Fruit fly (Drosophila melanogaster): Measurements from ENCODE around the gene CG3473.

CG3473 gene

DNA sequence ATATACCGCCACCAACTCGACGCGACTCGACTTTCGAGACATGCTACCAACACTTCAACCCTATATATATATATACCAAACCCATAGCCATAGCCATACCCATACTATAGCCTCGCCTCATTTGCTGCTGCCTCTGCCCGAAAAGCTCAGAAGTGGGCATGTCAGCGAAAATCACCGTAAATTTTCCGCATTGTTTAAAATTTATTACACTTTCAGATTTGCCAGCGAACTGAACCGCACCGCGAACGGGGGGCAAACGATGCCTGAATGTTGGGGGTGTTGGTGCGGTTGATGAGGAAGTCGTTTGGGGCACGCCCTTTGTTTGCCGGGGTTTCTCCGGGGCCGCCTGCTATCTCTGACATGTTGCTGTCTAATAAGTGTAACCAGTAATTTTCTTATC is 39.3 kb downstream of the CG3473 start, which contains the start of gene CG33648 (continued):
- TF ChIP-seq Hr78 (GFP tag; optimal IDR thresholded peaks at IDR 0.05) (peak in 1 of 2 experiments; percentile 39), CG13894 (tag; optimal IDR thresholded peaks at IDR 0.05) (peak; percentile 90), crol (GFP tag; IDR thresholded peaks at IDR 0.05) (peak; percentile 50; the same call in 1 of the 2 replicates), NfI (GFP tag; optimal IDR thresholded peaks at IDR 0.05) (no peak), fd3F (GFP tag; optimal IDR thresholded peaks at IDR 0.05) (no peak), sug (tag; optimal IDR thresholded peaks at IDR 0.05) (peak; percentile 45), abd-A (tag; optimal IDR thresholded peaks at IDR 0.05) (peak; percentile 69), pan (optimal IDR thresholded peaks at IDR 0.05) (no peak), pan (GFP tag; optimal IDR thresholded peaks at IDR 0.05 in 1 of 2, IDR thresholded peaks at IDR 0.05 in 1 of 2) (peak in 1 of 2 experiments; percentile 22), Atf6 (GFP tag; IDR thresholded peaks at IDR 0.05) (0 out of 2 replicates have a peak, but pooled peaks have one; percentile 25), ems (GFP tag; optimal IDR thresholded peaks at IDR 0.05) (no peak), lov (optimal IDR thresholded peaks at IDR 0.05) (no peak), lov (GFP tag; IDR thresholded peaks at IDR 0.05) (0 out of 3 replicates have a peak, but pooled peaks have one; percentile 27), CkIIα-i1 (GFP tag; IDR thresholded peaks at IDR 0.05) (no peak), sd (tag; optimal IDR thresholded peaks at IDR 0.05) (peak; percentile 44), dysf (GFP tag; IDR thresholded peaks at IDR 0.05) (0 out of 3 replicates have a peak, but pooled peaks have one; percentile 20), slp2 (GFP tag; optimal IDR thresholded peaks at IDR 0.05) (no peak), CG5180 (GFP tag; optimal IDR thresholded peaks at IDR 0.05) (no peak), sens (GFP tag) (peak; percentile 48), sob (GFP tag; IDR thresholded peaks at IDR 0.05) (0 out of 2 replicates have a peak, but pooled peaks have one; percentile 25), CG5953 (GFP tag; IDR thresholded peaks at IDR 0.05) (0 out of 2 replicates have a peak, but pooled peaks have one; percentile 38)

DNA sequence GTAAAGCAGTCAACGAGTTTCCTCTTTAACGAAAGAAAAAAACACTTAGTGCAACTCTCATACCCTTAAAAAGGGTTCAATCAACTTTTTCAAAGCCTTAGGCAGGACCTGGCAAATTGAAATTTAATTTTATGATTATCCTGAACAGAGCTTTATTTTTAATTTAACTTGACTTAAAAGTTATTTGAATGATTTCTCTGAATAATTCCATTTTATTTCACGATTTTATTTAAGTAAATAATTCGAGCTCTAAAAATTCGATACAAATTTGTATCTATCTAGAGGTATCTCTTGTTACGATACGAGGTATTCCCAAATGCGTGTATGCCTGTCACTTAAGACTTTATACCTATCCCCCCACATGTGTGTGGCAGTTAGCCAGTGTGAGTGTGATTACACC is 39.8 kb downstream of the CG3473 start:
- TF ChIP-seq Dref (GFP tag; IDR thresholded peaks at IDR 0.05) (no peak), sima (GFP tag; optimal IDR thresholded peaks at IDR 0.05) (no peak), D19A (tag; optimal IDR thresholded peaks at IDR 0.05) (peak; percentile 17), gem (tag; optimal IDR thresholded peaks at IDR 0.05) (peak; percentile 10)

DNA sequence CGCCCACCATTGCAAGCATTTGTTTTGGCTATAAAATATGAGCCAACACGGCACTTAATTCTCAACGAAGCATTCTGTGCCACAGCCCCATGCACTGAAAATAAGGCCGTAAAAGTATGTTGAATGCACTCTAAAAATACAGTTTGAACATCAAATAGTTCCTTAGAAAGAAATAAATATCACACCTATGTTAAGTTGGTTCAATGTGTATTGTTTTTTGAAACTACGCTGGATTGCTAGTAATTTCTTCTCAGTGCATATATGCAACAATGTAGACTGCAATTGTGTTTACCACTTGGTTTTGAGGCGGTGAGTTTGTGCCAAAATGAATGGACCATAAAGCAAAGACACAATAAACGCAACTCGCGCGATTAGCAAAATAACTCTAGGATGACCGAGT is 42.1 kb downstream of the CG3473 start:
- no peak for TF ChIP-seq CG4730 (GFP tag; IDR thresholded peaks at IDR 0.05)
- no peak for TF ChIP-seq zfh2 (GFP tag; optimal IDR thresholded peaks at IDR 0.05)
- TF ChIP-seq bowl (GFP tag; IDR thresholded peaks at IDR 0.05) = no peak
- no peak for TF ChIP-seq org-1 (GFP tag; optimal IDR thresholded peaks at IDR 0.05)
- TF ChIP-seq caup (GFP tag; optimal IDR thresholded peaks at IDR 0.05; ENCODE audit: severe bottlenecking) = no peak
- no peak for TF ChIP-seq CG8290 (GFP tag; optimal IDR thresholded peaks at IDR 0.05)
- no peak for TF ChIP-seq CG8290 (tag; optimal IDR thresholded peaks at IDR 0.05)
- peak; percentile 36 for TF ChIP-seq Sox102F (GFP tag; optimal IDR thresholded peaks at IDR 0.05)
- no peak for TF ChIP-seq Eip74EF (GFP tag; optimal IDR thresholded peaks at IDR 0.05)
- no peak for TF ChIP-seq CG12659 (GFP tag; optimal IDR thresholded peaks at IDR 0.05)
- TF ChIP-seq Usf (GFP tag; optimal IDR thresholded peaks at IDR 0.05) = no peak
- no peak for TF ChIP-seq ham (GFP tag; IDR thresholded peaks at IDR 0.05)
- no peak for TF ChIP-seq CG12391 (tag; optimal IDR thresholded peaks at IDR 0.05)
- TF ChIP-seq tap (tag; optimal IDR thresholded peaks at IDR 0.05) = no peak
- TF ChIP-seq CG9932 (GFP tag; IDR thresholded peaks at IDR 0.05) = no peak
- TF ChIP-seq Hsf (GFP tag; optimal IDR thresholded peaks at IDR 0.05) = no peak
- TF ChIP-seq CG11695 (GFP tag; IDR thresholded peaks at IDR 0.05) = no peak
- no peak for TF ChIP-seq E2f2 (GFP tag; IDR thresholded peaks at IDR 0.05)
- TF ChIP-seq B-H1 (GFP tag; IDR thresholded peaks at IDR 0.05) = no peak
- TF ChIP-seq CG18619 (GFP tag; optimal IDR thresholded peaks at IDR 0.05) = no peak
- no peak for TF ChIP-seq slou (GFP tag; optimal IDR thresholded peaks at IDR 0.05)
- TF ChIP-seq z (GFP tag; IDR thresholded peaks at IDR 0.05) = no peak
- TF ChIP-seq Kr (GFP tag; optimal IDR thresholded peaks at IDR 0.05) = no peak
- TF ChIP-seq CG31388 (GFP tag; optimal IDR thresholded peaks at IDR 0.05) = no peak
- no peak for TF ChIP-seq CG4360 (GFP tag; IDR thresholded peaks at IDR 0.05)
- no peak for TF ChIP-seq CG3995 (GFP tag; optimal IDR thresholded peaks at IDR 0.05)

Measured in whole organism, embryonic.